Worm (Caenorhabditis elegans) whole organism, early embryonic: Measurements from ENCODE around the gene R12B2.8.

ENCODE experiments used
- B0310.2 ChIP-seq: sonication (generic microtip); optimal IDR thresholded peaks from 2 replicates; lab custom pipeline; 2016; ENCODE audit warnings: mild to moderate bottlenecking, missing genetic modification characterization, missing compliant biosample characterization
- F13C5.2 ChIP-seq: sonication (generic microtip); optimal IDR thresholded peaks from 2 replicates; lab custom pipeline; 2017; ENCODE audit warnings: mild to moderate bottlenecking, missing genetic modification characterization, inconsistent platforms, missing compliant biosample characterization
- aly-1 ChIP-seq: sonication (generic microtip); optimal IDR thresholded peaks from 2 replicates; lab custom pipeline; 2016; ENCODE audit warnings: missing genetic modification characterization, missing compliant biosample characterization
- ama-1 ChIP-seq: fragments of 150-350 bp; optimal IDR thresholded peaks from 2 replicates; lab custom pipeline; 2014
- ceh-13 ChIP-seq: fragments of 200-800 bp; sonication (Bioruptor generic); optimal IDR thresholded peaks from 2 replicates; lab custom pipeline; 2018; ENCODE audit warnings: mild to moderate bottlenecking, missing genetic modification characterization, missing compliant biosample characterization
- ceh-36 ChIP-seq: sonication (generic microtip); optimal IDR thresholded peaks from 2 replicates; lab custom pipeline; 2016; ENCODE audit warnings: missing genetic modification characterization, inconsistent platforms, missing compliant biosample characterization
- ets-7 ChIP-seq: sonication (generic microtip); optimal IDR thresholded peaks from 2 replicates; lab custom pipeline; 2016; ENCODE audit warnings: missing genotype, missing genetic modification characterization, missing compliant biosample characterization
- flt-1 ChIP-seq: fragments of 200-800 bp; sonication (Bioruptor generic); IDR thresholded peaks from 2 replicates; pipeline ENCODE4 v1.3.6; 2022; ENCODE audit warnings: missing genetic modification characterization, missing compliant biosample characterization
- hmbx-1 ChIP-seq: sonication (generic microtip); optimal IDR thresholded peaks from 2 replicates; lab custom pipeline; 2016; ENCODE audit warnings: mild to moderate bottlenecking, missing genetic modification characterization, missing compliant biosample characterization
- hmg-4 ChIP-seq: fragments of 200-800 bp; sonication (Bioruptor generic); optimal IDR thresholded peaks from 2 replicates; lab custom pipeline; 2018; ENCODE audit warnings: mild to moderate bottlenecking, missing genetic modification characterization, missing compliant biosample characterization
- hnd-1 ChIP-seq: sonication (generic microtip); optimal IDR thresholded peaks from 2 replicates; lab custom pipeline; 2016; ENCODE audit warnings: missing genetic modification characterization, missing compliant biosample characterization
- pes-1 ChIP-seq: fragments of 200-800 bp; sonication (Bioruptor generic); IDR thresholded peaks from 2 replicates; pipeline ENCODE4 v1.3.6; 2022; ENCODE audit warnings: missing genetic modification reagents, missing genetic modification characterization, missing compliant biosample characterization
- scrt-1 ChIP-seq: fragments of 200-800 bp; sonication (Bioruptor generic); IDR thresholded peaks from 2 replicates; pipeline ENCODE4 v1.3.6; 2022; ENCODE audit warnings: missing genetic modification characterization, missing compliant biosample characterization
- sea-1 ChIP-seq: fragments of 200-800 bp; sonication (Bioruptor generic); conservative IDR thresholded peaks from 2 replicates; pipeline ENCODE4 v1.3.6; 2022; ENCODE audit warnings: missing genetic modification characterization, missing compliant biosample characterization
- tbx-11 ChIP-seq: fragments of 200-800 bp; sonication (Bioruptor generic); IDR thresholded peaks from 2 replicates; pipeline ENCODE4 v1.3.6; 2022; ENCODE audit warnings: missing genetic modification characterization, missing compliant biosample characterization
- tbx-37 ChIP-seq: fragments of 200-800 bp; sonication (Bioruptor generic); conservative IDR thresholded peaks from 2 replicates; pipeline ENCODE4 v1.3.6; 2022; ENCODE audit warnings: missing genetic modification reagents, missing genetic modification characterization, missing compliant biosample characterization
- tra-4 ChIP-seq: sonication (generic microtip); optimal IDR thresholded peaks from 2 replicates; lab custom pipeline; 2017; ENCODE audit warnings: missing genetic modification characterization, missing compliant biosample characterization

Gene R12B2.8

ce11 chrIII:5814098-5814497 is 9.6 kb upstream of the R12B2.8 start:
- TF ChIP-seq scrt-1 (GFP tag; lab: Robert Waterston, UW) = no peak
- TF ChIP-seq pes-1 (GFP tag; lab: Robert Waterston, UW) = no peak
- no peak for TF ChIP-seq tbx-11 (GFP tag; lab: Robert Waterston, UW)
- TF ChIP-seq ama-1 = no peak
- no peak for TF ChIP-seq hmbx-1
- no peak for TF ChIP-seq F13C5.2
- no peak for TF ChIP-seq tbx-37 (GFP tag; lab: Robert Waterston, UW)
- no peak for TF ChIP-seq ceh-13 (GFP tag; lab: Kevin White, UChicago)

ce11 chrIII:5814799-5815198 is 8.9 kb upstream of the R12B2.8 start, which contains the start of gene R12B2.7:
Gene R12B2.7 (plus strand): TSS chrIII:5815045.
- no peak for TF ChIP-seq tbx-11 (GFP tag; lab: Robert Waterston, UW)
- no peak for TF ChIP-seq aly-1 (tag; lab: Kevin White, UChicago)
- TF ChIP-seq F13C5.2 = no peak
- TF ChIP-seq pes-1 (GFP tag; lab: Robert Waterston, UW) = no peak
- no peak for TF ChIP-seq flt-1 (GFP tag; lab: Robert Waterston, UW)
- TF ChIP-seq scrt-1 (GFP tag; lab: Robert Waterston, UW) = no peak
- no peak for TF ChIP-seq ama-1
- TF ChIP-seq ceh-13 (GFP tag; lab: Kevin White, UChicago) = no peak
- TF ChIP-seq sea-1 (GFP tag; lab: Robert Waterston, UW) = no peak
- no peak for TF ChIP-seq ceh-36 (tag; lab: Kevin White, UChicago)

ce11 chrIII:5815932-5816331 is 7.8 kb upstream of the R12B2.8 start, which contains the start of gene sma-4:
Gene sma-4 (plus strand): TSS chrIII:5816232.
- TF ChIP-seq ceh-36 (tag; lab: Kevin White, UChicago) (no peak), tra-4 (tag; lab: Kevin White, UChicago) (no peak), flt-1 (GFP tag; lab: Robert Waterston, UW) (no peak), ets-7 (tag; lab: Kevin White, UChicago) (no peak), B0310.2 (tag; lab: Kevin White, UChicago) (no peak), hmbx-1 (no peak), sea-1 (GFP tag; lab: Robert Waterston, UW) (no peak), hmg-4 (GFP tag; lab: Kevin White, UChicago) (no peak), F13C5.2 (no peak), tbx-37 (GFP tag; lab: Robert Waterston, UW) (no peak), scrt-1 (GFP tag; lab: Robert Waterston, UW) (no peak), ama-1 (no peak), tbx-11 (GFP tag; lab: Robert Waterston, UW) (no peak), ceh-13 (GFP tag; lab: Kevin White, UChicago) (no peak), hnd-1 (tag; lab: Kevin White, UChicago) (no peak), aly-1 (tag; lab: Kevin White, UChicago) (no peak), pes-1 (GFP tag; lab: Robert Waterston, UW) (no peak)

- no peak for TF ChIP-seq tra-4 (tag; lab: Kevin White, UChicago)
- TF ChIP-seq pes-1 (GFP tag; lab: Robert Waterston, UW) = no peak
- no peak for TF ChIP-seq sea-1 (GFP tag; lab: Robert Waterston, UW)
- TF ChIP-seq tbx-11 (GFP tag; lab: Robert Waterston, UW) = no peak
- TF ChIP-seq scrt-1 (GFP tag; lab: Robert Waterston, UW) = no peak
- TF ChIP-seq ceh-36 (tag; lab: Kevin White, UChicago) = no peak
- no peak for TF ChIP-seq tbx-37 (GFP tag; lab: Robert Waterston, UW)
- no peak for TF ChIP-seq hmbx-1
- TF ChIP-seq ceh-13 (GFP tag; lab: Kevin White, UChicago) = no peak
Measured at ce11 chrIII:5822816-5823215, 901 bp upstream of the R12B2.8 start.

ce11 chrIII:5824450-5824972 is 794 bp downstream of the R12B2.8 start:
- TF ChIP-seq pes-1 (GFP tag; lab: Robert Waterston, UW) (no peak), flt-1 (GFP tag; lab: Robert Waterston, UW) (no peak), scrt-1 (GFP tag; lab: Robert Waterston, UW) (no peak), tbx-37 (GFP tag; lab: Robert Waterston, UW) (no peak), F13C5.2 (no peak)

ce11 chrIII:5826895-5827437 is 3.2 kb downstream of the R12B2.8 start:
- TF ChIP-seq aly-1 (tag; lab: Kevin White, UChicago) (no peak), scrt-1 (GFP tag; lab: Robert Waterston, UW) (no peak), hmg-4 (GFP tag; lab: Kevin White, UChicago) (no peak), ets-7 (tag; lab: Kevin White, UChicago) (no peak), pes-1 (GFP tag; lab: Robert Waterston, UW) (no peak), sea-1 (GFP tag; lab: Robert Waterston, UW) (no peak), tbx-37 (GFP tag; lab: Robert Waterston, UW) (no peak), tbx-11 (GFP tag; lab: Robert Waterston, UW) (no peak), tra-4 (tag; lab: Kevin White, UChicago) (no peak), hmbx-1 (no peak), ceh-36 (tag; lab: Kevin White, UChicago) (no peak), ceh-13 (GFP tag; lab: Kevin White, UChicago) (no peak), flt-1 (GFP tag; lab: Robert Waterston, UW) (no peak), B0310.2 (tag; lab: Kevin White, UChicago) (no peak), F13C5.2 (no peak), hnd-1 (tag; lab: Kevin White, UChicago) (no peak), ama-1 (no peak)

- TF ChIP-seq scrt-1 (GFP tag; lab: Robert Waterston, UW) = no peak
- TF ChIP-seq tbx-11 (GFP tag; lab: Robert Waterston, UW) = no peak
- TF ChIP-seq ceh-36 (tag; lab: Kevin White, UChicago) = no peak
- TF ChIP-seq sea-1 (GFP tag; lab: Robert Waterston, UW) = no peak
- no peak for TF ChIP-seq F13C5.2
- TF ChIP-seq ama-1 = no peak
- TF ChIP-seq hmg-4 (GFP tag; lab: Kevin White, UChicago) = no peak
- no peak for TF ChIP-seq ceh-13 (GFP tag; lab: Kevin White, UChicago)
Measured at ce11 chrIII:5828065-5828464, 4.3 kb downstream of the R12B2.8 start.
